Worm (Caenorhabditis elegans) whole organism, late embryonic: Measurements from ENCODE around the gene spat-1.

Experiments
- C38D4.7 ChIP-seq: fragments of 200-800 bp; sonication (Bioruptor generic); optimal IDR thresholded peaks from 2 replicates; lab custom pipeline; 2018; ENCODE audit warnings: mild to moderate bottlenecking, missing genetic modification characterization, moderate library complexity, missing compliant biosample characterization
- F13H6.1 ChIP-seq: sonication (generic microtip); optimal IDR thresholded peaks from 2 replicates; lab custom pipeline; 2016; ENCODE audit warnings: missing genetic modification characterization, missing compliant biosample characterization
- K02D7.2 ChIP-seq: sonication (generic microtip); optimal IDR thresholded peaks from 2 replicates; lab custom pipeline; 2017; ENCODE audit warnings: mild to moderate bottlenecking, missing genetic modification characterization, missing compliant biosample characterization
- K09A11.1 ChIP-seq: sonication (generic microtip); optimal IDR thresholded peaks from 2 replicates; lab custom pipeline; 2017; ENCODE audit warnings: antibody characterized with exemption, mild to moderate bottlenecking, missing genetic modification characterization, missing compliant biosample characterization; ENCODE audit not compliant: insufficient read depth
- Y22D7AL.16 ChIP-seq: sonication (generic microtip); optimal IDR thresholded peaks from 2 replicates; lab custom pipeline; 2016; ENCODE audit warnings: missing genetic modification characterization, missing compliant biosample characterization
- ama-1 ChIP-seq: fragments of 150-350 bp; optimal IDR thresholded peaks from 2 replicates; lab custom pipeline; 2014
- ceh-18 ChIP-seq: sonication (generic microtip); optimal IDR thresholded peaks from 2 replicates; lab custom pipeline; 2016; ENCODE audit warnings: missing genetic modification characterization, missing compliant biosample characterization
- ceh-24 ChIP-seq: sonication (generic microtip); optimal IDR thresholded peaks from 2 replicates; lab custom pipeline; 2016; ENCODE audit warnings: mild to moderate bottlenecking, missing genetic modification characterization, missing compliant biosample characterization
- ceh-31 ChIP-seq: sonication (generic microtip); optimal IDR thresholded peaks from 2 replicates; lab custom pipeline; 2016; ENCODE audit warnings: missing genetic modification characterization, missing compliant biosample characterization
- ceh-45 ChIP-seq: fragments of 200-800 bp; sonication (Bioruptor generic); IDR thresholded peaks from 2 replicates; pipeline ENCODE4 v1.3.6; 2022; ENCODE audit warnings: missing genetic modification reagents, missing genetic modification characterization, missing compliant biosample characterization
- ceh-6 ChIP-seq: fragments of 200-800 bp; sonication (Bioruptor generic); optimal IDR thresholded peaks from 2 replicates; lab custom pipeline; 2018; ENCODE audit warnings: mild to moderate bottlenecking, missing genetic modification characterization, missing compliant biosample characterization
- che-1 ChIP-seq: sonication (generic microtip); optimal IDR thresholded peaks from 2 replicates; lab custom pipeline; 2016; ENCODE audit warnings: mild to moderate bottlenecking, missing genetic modification characterization, missing compliant biosample characterization
- dmd-4 ChIP-seq: sonication (generic microtip); optimal IDR thresholded peaks from 2 replicates; lab custom pipeline; 2016; ENCODE audit warnings: borderline replicate concordance, missing genetic modification characterization, missing compliant biosample characterization
- fax-1 ChIP-seq: sonication (generic microtip); optimal IDR thresholded peaks from 2 replicates; lab custom pipeline; 2016; ENCODE audit warnings: missing genotype, missing genetic modification characterization, missing compliant biosample characterization
- fkh-10 ChIP-seq: fragments of 150-350 bp; optimal IDR thresholded peaks from 2 replicates; lab custom pipeline; 2014; ENCODE audit warnings: missing biosample characterization, missing genetic modification reagents, missing genetic modification characterization
- gmeb-2 ChIP-seq: sonication (generic microtip); optimal IDR thresholded peaks from 2 replicates; lab custom pipeline; 2016; ENCODE audit warnings: missing genetic modification characterization, inconsistent platforms, missing compliant biosample characterization
- hlh-13 ChIP-seq: fragments of 200-800 bp; sonication (Bioruptor generic); optimal IDR thresholded peaks from 2 replicates; lab custom pipeline; 2018; ENCODE audit warnings: mild to moderate bottlenecking, missing genetic modification characterization, missing compliant biosample characterization
- hlh-30 ChIP-seq: sonication (generic microtip); optimal IDR thresholded peaks from 2 replicates; lab custom pipeline; 2017; ENCODE audit warnings: antibody characterized with exemption, missing genetic modification characterization, missing compliant biosample characterization; ENCODE audit not compliant: insufficient read depth
- hlh-8 ChIP-seq: sonication (generic microtip); optimal IDR thresholded peaks from 2 replicates; lab custom pipeline; 2016; ENCODE audit warnings: missing genotype, missing genetic modification characterization, missing compliant biosample characterization
- lim-6 ChIP-seq: sonication (generic microtip); optimal IDR thresholded peaks from 2 replicates; lab custom pipeline; 2016; ENCODE audit warnings: missing genetic modification characterization, missing compliant biosample characterization
- lin-11 ChIP-seq: fragments of 200-800 bp; sonication (Bioruptor generic); optimal IDR thresholded peaks from 2 replicates; lab custom pipeline; 2018; ENCODE audit warnings: mild to moderate bottlenecking, missing genetic modification characterization, missing compliant biosample characterization
- madf-2 ChIP-seq: sonication (generic microtip); optimal IDR thresholded peaks from 2 replicates; lab custom pipeline; 2017; ENCODE audit warnings: missing genetic modification characterization, missing compliant biosample characterization
- nhr-11 ChIP-seq: fragments of 150-350 bp; optimal IDR thresholded peaks from 2 replicates; lab custom pipeline; 2014; ENCODE audit warnings: missing biosample characterization, missing genetic modification characterization
- pag-3 ChIP-seq: sonication (generic microtip); optimal IDR thresholded peaks from 2 replicates; lab custom pipeline; 2016; ENCODE audit warnings: missing compliant biosample characterization, missing genetic modification characterization, borderline replicate concordance
- pat-9 ChIP-seq: fragments of 200-800 bp; sonication (Bioruptor generic); optimal IDR thresholded peaks from 2 replicates; lab custom pipeline; 2018; ENCODE audit warnings: mild to moderate bottlenecking, missing genetic modification characterization, moderate library complexity, missing compliant biosample characterization
- pax-1 ChIP-seq: fragments of 150-350 bp; optimal IDR thresholded peaks from 2 replicates; lab custom pipeline; 2014; ENCODE audit warnings: missing biosample characterization, missing genetic modification characterization
- pha-2 ChIP-seq: sonication (generic microtip); optimal IDR thresholded peaks from 2 replicates; lab custom pipeline; 2017; ENCODE audit warnings: mild to moderate bottlenecking, missing genetic modification characterization, missing compliant biosample characterization
- pqm-1 ChIP-seq: sonication (generic microtip); optimal IDR thresholded peaks from 2 replicates; lab custom pipeline; 2016; ENCODE audit warnings: missing genetic modification characterization, missing compliant biosample characterization
- pros-1 ChIP-seq: fragments of 150-350 bp; optimal IDR thresholded peaks from 2 replicates; lab custom pipeline; 2014; ENCODE audit warnings: missing biosample characterization, missing genetic modification reagents, missing genetic modification characterization
- ref-2 ChIP-seq: sonication (generic microtip); optimal IDR thresholded peaks from 2 replicates; lab custom pipeline; 2016; ENCODE audit warnings: missing genetic modification characterization, missing compliant biosample characterization
- sdc-2 ChIP-seq: sonication (generic microtip); optimal IDR thresholded peaks from 2 replicates; lab custom pipeline; 2016; ENCODE audit warnings: missing genotype, missing genetic modification characterization, missing compliant biosample characterization
- sox-2 ChIP-seq: fragments of 200-800 bp; sonication (Bioruptor generic); IDR thresholded peaks from 2 replicates; pipeline ENCODE4 v1.3.6; 2022; ENCODE audit warnings: missing genetic modification reagents, missing genetic modification characterization, missing compliant biosample characterization
- sox-4 ChIP-seq: sonication (generic microtip); optimal IDR thresholded peaks from 2 replicates; lab custom pipeline; 2017; ENCODE audit warnings: mild to moderate bottlenecking, missing genetic modification characterization, inconsistent platforms, missing compliant biosample characterization
- tbx-2 ChIP-seq: sonication (generic microtip); optimal IDR thresholded peaks from 2 replicates; lab custom pipeline; 2016; ENCODE audit warnings: missing genetic modification characterization, missing compliant biosample characterization
- ttx-3 ChIP-seq: sonication (generic microtip); optimal IDR thresholded peaks from 2 replicates; lab custom pipeline; 2016; ENCODE audit warnings: missing genetic modification reagents, missing genetic modification characterization, missing compliant biosample characterization
- unc-42 ChIP-seq: sonication (generic microtip); optimal IDR thresholded peaks from 2 replicates; lab custom pipeline; 2016; ENCODE audit warnings: missing genotype, missing genetic modification characterization, missing compliant biosample characterization
- unc-55 ChIP-seq: sonication (generic microtip); optimal IDR thresholded peaks from 2 replicates; lab custom pipeline; 2017; ENCODE audit warnings: missing biosample characterization, missing genetic modification reagents, missing genetic modification characterization

Gene spat-1

DNA sequence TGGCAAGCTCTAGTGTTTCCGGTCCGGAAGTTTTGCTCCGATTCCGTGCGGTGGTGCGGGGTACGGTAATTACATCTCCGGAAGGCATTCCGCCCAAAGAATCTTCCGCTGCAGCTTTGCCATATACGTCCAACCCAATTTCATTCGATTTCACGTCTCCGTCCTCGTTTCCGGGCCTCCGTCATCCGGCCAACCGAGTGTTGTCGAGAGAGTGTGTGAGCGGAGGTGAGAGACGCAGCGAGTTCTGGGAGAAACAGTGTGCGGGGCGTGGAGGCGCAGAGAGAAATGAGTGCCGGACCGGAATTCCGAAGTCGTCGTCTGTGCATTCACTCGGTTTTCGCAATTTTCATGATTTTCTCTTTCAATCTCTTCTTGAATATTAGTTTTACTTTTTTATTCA, 40.8 kb downstream of the spat-1 start:
- TF ChIP-seq fax-1 (tag; lab: Kevin White, UChicago) (no peak), unc-42 (tag; lab: Kevin White, UChicago) (peak; percentile 86), pros-1 (tag; lab: Kevin White, UChicago) (no peak), gmeb-2 (no peak), fkh-10 (GFP tag; lab: Kevin White, UChicago) (peak; percentile 34), ceh-6 (GFP tag; lab: Kevin White, UChicago) (no peak), ceh-45 (no peak), lim-6 (tag; lab: Kevin White, UChicago) (no peak), hlh-13 (GFP tag; lab: Kevin White, UChicago) (no peak), lin-11 (tag; lab: Kevin White, UChicago) (no peak), pha-2 (tag; lab: Kevin White, UChicago) (no peak), ref-2 (tag; lab: Kevin White, UChicago) (no peak), hlh-30 (tag; lab: Kevin White, UChicago) (no peak), ceh-31 (tag; lab: Kevin White, UChicago) (peak; percentile 54), ceh-18 (no peak), sox-2 (GFP tag; lab: Robert Waterston, UW) (no peak), K09A11.1 (tag; lab: Kevin White, UChicago) (no peak), ceh-24 (tag; lab: Kevin White, UChicago) (no peak), madf-2 (tag; lab: Kevin White, UChicago) (no peak), pqm-1 (tag; lab: Kevin White, UChicago) (no peak), tbx-2 (tag; lab: Kevin White, UChicago) (no peak), pag-3 (no peak), pat-9 (tag; lab: Kevin White, UChicago) (no peak), che-1 (tag; lab: Kevin White, UChicago) (no peak), sdc-2 (no peak)

DNA sequence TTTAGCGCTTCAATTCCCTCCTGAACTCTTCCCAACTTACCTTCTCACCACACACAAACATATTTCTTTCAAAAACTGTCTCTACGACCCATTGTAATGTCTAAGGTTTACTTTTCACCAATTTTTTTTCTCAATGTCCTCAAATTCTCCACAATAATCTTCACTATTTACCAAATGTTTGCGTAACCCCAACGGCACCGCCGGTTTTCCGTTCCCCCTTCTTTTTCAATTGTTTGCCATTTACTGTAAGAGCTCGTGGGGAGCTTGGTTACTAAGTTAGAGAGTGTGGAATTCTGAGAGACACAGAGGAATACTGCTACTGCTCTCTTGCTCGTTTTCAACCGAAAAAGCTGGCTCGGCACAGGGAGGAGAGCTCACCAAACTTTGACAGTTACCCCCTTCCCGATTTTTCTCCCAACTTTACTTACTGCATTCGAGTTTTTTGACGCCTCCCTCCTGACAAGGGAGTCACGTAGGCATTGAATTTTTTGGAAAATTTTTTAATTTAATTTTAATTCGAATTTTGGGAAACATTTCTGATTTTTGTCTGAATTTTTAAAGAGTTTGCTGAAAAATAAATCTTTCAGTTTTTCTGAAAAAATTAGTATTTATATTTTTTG, 42.1 kb downstream of the spat-1 start:
- TF ChIP-seq tbx-2 (tag; lab: Kevin White, UChicago) (no peak), fkh-10 (GFP tag; lab: Kevin White, UChicago) (no peak), hlh-30 (tag; lab: Kevin White, UChicago) (no peak), ttx-3 (tag; lab: Kevin White, UChicago) (no peak), pqm-1 (tag; lab: Kevin White, UChicago) (no peak), K02D7.2 (tag; lab: Kevin White, UChicago) (no peak), lim-6 (tag; lab: Kevin White, UChicago) (no peak), sox-4 (tag; lab: Kevin White, UChicago) (no peak), C38D4.7 (GFP tag; lab: Kevin White, UChicago) (no peak), F13H6.1 (tag; lab: Kevin White, UChicago) (no peak), Y22D7AL.16 (tag; lab: Kevin White, UChicago) (no peak), pax-1 (tag; lab: Kevin White, UChicago) (no peak), ceh-6 (GFP tag; lab: Kevin White, UChicago) (no peak), unc-55 (no peak), nhr-11 (no peak), ama-1 (lab: Kevin White, UChicago) (no peak)

DNA sequence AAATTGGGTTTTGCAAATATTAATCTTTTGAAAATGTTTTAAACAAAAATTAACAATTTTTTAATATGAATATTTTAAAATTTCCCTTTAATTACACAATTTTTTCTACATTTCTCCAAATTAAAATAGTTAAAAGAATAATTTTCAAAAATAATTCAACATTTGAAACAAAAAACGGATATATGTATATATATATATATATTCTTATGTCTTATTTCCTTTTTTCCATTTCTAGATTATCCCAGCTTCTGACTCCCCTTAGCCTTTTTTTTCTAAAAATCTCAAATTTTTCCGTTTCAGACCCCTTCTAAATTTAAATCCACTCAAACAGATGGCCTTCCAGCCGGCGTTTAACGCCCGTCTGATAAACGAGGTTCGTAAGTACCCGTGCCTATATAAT, 44.8 kb downstream of the spat-1 start, which contains the start of gene madf-5:
TSS of gene madf-5 (plus strand) at position 301 of the 400 bp plus-strand sequence.
- no peak for TF ChIP-seq pros-1 (tag; lab: Kevin White, UChicago)
- TF ChIP-seq hlh-8 (tag; lab: Kevin White, UChicago): no peak
- no peak for TF ChIP-seq dmd-4
- TF ChIP-seq ceh-31 (tag; lab: Kevin White, UChicago): no peak
- no peak for TF ChIP-seq pat-9 (tag; lab: Kevin White, UChicago)
- TF ChIP-seq, all 69 proteins: peak for 0
